Fruit fly (Drosophila melanogaster) whole organism, embryonic: ENCODE results near the gene CG5535.

Experiments
- CG10565 ChIP-seq: fragments of 200-800 bp; sonication (Bioruptor generic); optimal IDR thresholded peaks from 3 replicates; lab custom pipeline; 2016; ENCODE audit warnings: missing biosample characterization, mild to moderate bottlenecking, missing genetic modification characterization
- CG11398 ChIP-seq: fragments of 200-800 bp; sonication (Bioruptor generic); optimal IDR thresholded peaks from 2 replicates; lab custom pipeline; 2016; ENCODE audit warnings: missing biosample characterization, missing genetic modification characterization
- CG11696 ChIP-seq: fragments of 200-800 bp; sonication (Bioruptor generic); IDR thresholded peaks from 2 replicates; pipeline ENCODE4 v1.3.6; 2022; ENCODE audit warnings: missing biosample characterization, missing genetic modification characterization
- CG13123 ChIP-seq: fragments of 200-800 bp; sonication (Bioruptor generic); optimal IDR thresholded peaks from 2 replicates; lab custom pipeline; 2016; ENCODE audit warnings: missing biosample characterization, missing genetic modification characterization
- CG1602 ChIP-seq: fragments of 200-800 bp; sonication (Bioruptor generic); optimal IDR thresholded peaks from 3 replicates; lab custom pipeline; 2016; ENCODE audit warnings: missing biosample characterization, missing genetic modification characterization
- CG16779 ChIP-seq: fragments of 200-800 bp; sonication (Bioruptor generic); IDR thresholded peaks from 2 replicates; pipeline ENCODE4 v1.3.6; 2022; ENCODE audit warnings: missing biosample characterization, missing genetic modification characterization
- CG16815 ChIP-seq: fragments of 200-800 bp; sonication (Bioruptor generic); optimal IDR thresholded peaks from 3 replicates; lab custom pipeline; 2017; ENCODE audit warnings: missing biosample characterization, mild to moderate bottlenecking, missing genetic modification characterization
- CG17359 ChIP-seq: fragments of 200-800 bp; sonication (Bioruptor generic); optimal IDR thresholded peaks from 3 replicates; lab custom pipeline; 2018; ENCODE audit warnings: missing biosample characterization, mild to moderate bottlenecking, missing genetic modification characterization, moderate library complexity
- CG17802 ChIP-seq: fragments of 200-800 bp; sonication (Bioruptor generic); optimal IDR thresholded peaks from 2 replicates; lab custom pipeline; 2018; ENCODE audit warnings: missing biosample characterization, mild to moderate bottlenecking, missing genetic modification characterization, moderate library complexity
- CG1792 ChIP-seq: fragments of 200-800 bp; sonication (Bioruptor generic); optimal IDR thresholded peaks from 2 replicates; lab custom pipeline; 2016; ENCODE audit warnings: missing biosample characterization, missing genetic modification characterization
- CG2199 ChIP-seq: fragments of 200-800 bp; sonication (Bioruptor generic); IDR thresholded peaks from 3 replicates; pipeline ENCODE4 v1.3.6; 2022; ENCODE audit warnings: missing biosample characterization, missing genetic modification characterization
- CG4360 ChIP-seq: fragments of 200-800 bp; sonication (Bioruptor generic); IDR thresholded peaks from 2 replicates; pipeline ENCODE4 v1.3.6; 2022; ENCODE audit warnings: missing biosample characterization, missing genetic modification characterization
- CG4854 ChIP-seq: fragments of 200-800 bp; sonication (Bioruptor generic); optimal IDR thresholded peaks from 2 replicates; lab custom pipeline; 2016; ENCODE audit warnings: missing biosample characterization, missing genetic modification characterization, inconsistent platforms
- CG6254 ChIP-seq: fragments of 200-800 bp; sonication (Bioruptor generic); optimal IDR thresholded peaks from 3 replicates; lab custom pipeline; 2017; ENCODE audit warnings: mild to moderate bottlenecking, missing biosample characterization, missing genetic modification reagents, missing genetic modification characterization
- CG6272 ChIP-seq: fragments of 200-800 bp; sonication (Bioruptor generic); IDR thresholded peaks from 2 replicates; pipeline ENCODE4 v1.3.6; 2022; ENCODE audit warnings: missing biosample characterization, missing genetic modification characterization
- CG7745 ChIP-seq: fragments of 200-800 bp; sonication (Bioruptor generic); optimal IDR thresholded peaks from 2 replicates; lab custom pipeline; 2018; ENCODE audit warnings: missing biosample characterization, mild to moderate bottlenecking, missing genetic modification characterization, moderate library complexity
- CG7786 ChIP-seq: fragments of 200-800 bp; sonication (Bioruptor generic); optimal IDR thresholded peaks from 2 replicates; lab custom pipeline; 2016; ENCODE audit warnings: missing biosample characterization, missing genetic modification characterization
- CG9215 ChIP-seq: fragments of 200-800 bp; sonication (Bioruptor generic); IDR thresholded peaks from 2 replicates; pipeline ENCODE4 v1.3.6; 2022; ENCODE audit warnings: missing biosample characterization, missing genetic modification characterization
- CkIIα-i1 ChIP-seq: fragments of 200-800 bp; sonication (Bioruptor generic); IDR thresholded peaks from 2 replicates; pipeline ENCODE4 v1.3.6; 2022; ENCODE audit warnings: missing biosample characterization, missing genetic modification characterization
- CrebB ChIP-seq: fragments of 200-800 bp; sonication (Bioruptor generic); optimal IDR thresholded peaks from 3 replicates; lab custom pipeline; 2018; ENCODE audit warnings: missing biosample characterization, mild to moderate bottlenecking, missing genetic modification characterization
- Dad ChIP-seq: fragments of 200-800 bp; sonication (Bioruptor generic); optimal IDR thresholded peaks from 3 replicates; lab custom pipeline; 2016; ENCODE audit warnings: missing biosample characterization, missing genetic modification characterization
- Dbx ChIP-seq: fragments of 200-800 bp; sonication (Bioruptor generic); IDR thresholded peaks from 3 replicates; pipeline ENCODE4 v1.3.6; 2022; ENCODE audit warnings: missing biosample characterization, missing genetic modification characterization
- Doc2 ChIP-seq: fragments of 200-800 bp; sonication (Bioruptor generic); IDR thresholded peaks from 2 replicates; pipeline ENCODE4 v1.3.6; 2022; ENCODE audit warnings: missing biosample characterization, missing genetic modification characterization
- Drgx ChIP-seq: fragments of 200-800 bp; sonication (Bioruptor generic); IDR thresholded peaks from 2 replicates; pipeline ENCODE4 v1.3.6; 2022; ENCODE audit warnings: missing biosample characterization, missing genetic modification characterization
- Fer2 ChIP-seq: fragments of 200-800 bp; sonication (Bioruptor generic); optimal IDR thresholded peaks from 2 replicates; lab custom pipeline; 2018; ENCODE audit warnings: missing biosample characterization, mild to moderate bottlenecking, missing genetic modification characterization, moderate library complexity
- Hey ChIP-seq: fragments of 200-800 bp; sonication (Bioruptor generic); optimal IDR thresholded peaks from 3 replicates; lab custom pipeline; 2018; ENCODE audit warnings: missing biosample characterization, mild to moderate bottlenecking, missing genetic modification characterization
- Lim3 ChIP-seq: fragments of 200-800 bp; sonication (Bioruptor generic); IDR thresholded peaks from 2 replicates; pipeline ENCODE4 v1.3.6; 2022; ENCODE audit warnings: missing biosample characterization, missing genetic modification characterization
- MBD-R2 ChIP-seq: fragments of 200-800 bp; sonication (Bioruptor generic); IDR thresholded peaks from 2 replicates; pipeline ENCODE4 v1.3.6; 2022; ENCODE audit warnings: missing biosample characterization, missing genetic modification characterization
- Mad ChIP-seq: fragments of 200-800 bp; sonication (Bioruptor generic); optimal IDR thresholded peaks from 2 replicates; lab custom pipeline; 2016; ENCODE audit warnings: missing biosample characterization, missing genetic modification characterization
- Max ChIP-seq: fragments of 200-800 bp; sonication (Bioruptor generic); optimal IDR thresholded peaks from 2 replicates; lab custom pipeline; 2016; ENCODE audit warnings: missing biosample characterization, mild to moderate bottlenecking, missing genetic modification characterization
- Meics ChIP-seq: fragments of 200-800 bp; sonication (Bioruptor generic); optimal IDR thresholded peaks from 2 replicates; lab custom pipeline; 2017; ENCODE audit warnings: missing biosample characterization, mild to moderate bottlenecking, missing genetic modification characterization
- Oli ChIP-seq: fragments of 200-800 bp; sonication (Bioruptor generic); optimal IDR thresholded peaks from 2 replicates; lab custom pipeline; 2018; ENCODE audit warnings: missing biosample characterization, mild to moderate bottlenecking, missing genetic modification characterization, moderate library complexity
- Side ChIP-seq: fragments of 200-800 bp; sonication (Bioruptor generic); optimal IDR thresholded peaks from 2 replicates; lab custom pipeline; 2016; ENCODE audit warnings: missing biosample characterization, missing genetic modification characterization
- Six4 ChIP-seq: fragments of 200-800 bp; sonication (Bioruptor generic); optimal IDR thresholded peaks from 2 replicates; lab custom pipeline; 2016; ENCODE audit warnings: missing biosample characterization, missing genetic modification characterization
- Spps ChIP-seq: fragments of 200-800 bp; sonication (Bioruptor generic); optimal IDR thresholded peaks from 2 replicates; lab custom pipeline; 2018; ENCODE audit warnings: missing biosample characterization, mild to moderate bottlenecking, missing genetic modification characterization
- Vsx1 ChIP-seq: fragments of 200-800 bp; sonication (Bioruptor generic); optimal IDR thresholded peaks from 2 replicates; lab custom pipeline; 2017; ENCODE audit warnings: missing biosample characterization, mild to moderate bottlenecking, missing genetic modification characterization, missing genetic modification reagents
- btn ChIP-seq: fragments of 200-800 bp; sonication (Bioruptor generic); optimal IDR thresholded peaks from 2 replicates; lab custom pipeline; 2016; ENCODE audit warnings: missing biosample characterization, missing genetic modification characterization
- cato ChIP-seq: fragments of 200-800 bp; sonication (Bioruptor generic); optimal IDR thresholded peaks from 2 replicates; lab custom pipeline; 2016; ENCODE audit warnings: missing biosample characterization, missing genetic modification characterization, borderline replicate concordance
- cwo ChIP-seq: fragments of 200-800 bp; sonication (Bioruptor generic); optimal IDR thresholded peaks from 3 replicates; lab custom pipeline; 2017; ENCODE audit warnings: missing biosample characterization, missing genetic modification characterization, mild to moderate bottlenecking, moderate library complexity, missing genetic modification reagents
- disco-r ChIP-seq: fragments of 200-800 bp; sonication (Bioruptor generic); optimal IDR thresholded peaks from 2 replicates; lab custom pipeline; 2016; ENCODE audit warnings: missing biosample characterization, missing genetic modification characterization
- fru ChIP-seq: fragments of >200 bp; optimal IDR thresholded peaks from 2 replicates; lab custom pipeline; 2017
- gce ChIP-seq: fragments of 200-800 bp; sonication (Bioruptor generic); IDR thresholded peaks from 3 replicates; pipeline ENCODE4 v1.3.6; 2022; ENCODE audit warnings: missing biosample characterization, missing genetic modification characterization
- gcm2 ChIP-seq: fragments of 200-800 bp; sonication (Bioruptor generic); optimal IDR thresholded peaks from 2 replicates; lab custom pipeline; 2016; ENCODE audit warnings: missing biosample characterization, missing genetic modification characterization
- gt ChIP-seq: fragments of 200-800 bp; sonication (Bioruptor generic); IDR thresholded peaks from 2 replicates; pipeline ENCODE4 v1.3.6; 2022; ENCODE audit warnings: missing biosample characterization, missing genetic modification characterization
- hkb ChIP-seq, 2 experiments: fragments of 200-800 bp in 1 of 2; fragments of >200 bp in 1 of 2; sonication (Bioruptor generic) in 1 of 2; IDR thresholded peaks in 1 of 2; optimal IDR thresholded peaks in 1 of 2; 2 replicates each; pipeline versions ENCODE4 v1.3.6 to Lab custom; 2017 to 2022; ENCODE audit warnings: missing biosample characterization in 1 of 2, missing genetic modification characterization in 1 of 2
- klu ChIP-seq: fragments of 200-800 bp; sonication (Bioruptor generic); IDR thresholded peaks from 2 replicates; pipeline ENCODE4 v1.3.6; 2022; ENCODE audit warnings: missing biosample characterization, missing genetic modification characterization
- knrl ChIP-seq: fragments of 200-800 bp; sonication (Bioruptor generic); IDR thresholded peaks from 3 replicates; pipeline ENCODE4 v1.3.6; 2022; ENCODE audit warnings: missing biosample characterization, missing genetic modification characterization; ENCODE audit not compliant: partially characterized antibody
- pzg ChIP-seq: fragments of 200-800 bp; sonication (Bioruptor generic); optimal IDR thresholded peaks from 3 replicates; lab custom pipeline; 2018; ENCODE audit warnings: missing biosample characterization, mild to moderate bottlenecking, missing genetic modification characterization, moderate library complexity
- sisA ChIP-seq: fragments of 200-800 bp; sonication (Bioruptor generic); IDR thresholded peaks from 2 replicates; pipeline ENCODE4 v1.3.6; 2022; ENCODE audit warnings: missing biosample characterization, missing genetic modification characterization
- sr ChIP-seq: fragments of 200-800 bp; sonication (Bioruptor generic); IDR thresholded peaks from 3 replicates; pipeline ENCODE4 v1.3.6; 2022; ENCODE audit warnings: missing biosample characterization, missing genetic modification characterization
- tin ChIP-seq: fragments of 200-800 bp; sonication (Bioruptor generic); optimal IDR thresholded peaks from 3 replicates; lab custom pipeline; 2016; ENCODE audit warnings: missing biosample characterization, missing genetic modification characterization
- tx ChIP-seq: fragments of 200-800 bp; sonication (Bioruptor generic); optimal IDR thresholded peaks from 2 replicates; lab custom pipeline; 2016; ENCODE audit warnings: missing biosample characterization, missing genetic modification characterization
- wor ChIP-seq: fragments of 200-800 bp; sonication (Bioruptor generic); IDR thresholded peaks from 2 replicates; pipeline ENCODE4 v1.3.6; 2022; ENCODE audit warnings: missing biosample characterization, missing genetic modification characterization

CG5535 gene

dm6 chr3L:17895815-17896275, 39.3 kb upstream of the CG5535 start, which contains the start of gene Tsp74F (continued):
- no peak for TF ChIP-seq Oli (tag; lab: Kevin White, UChicago)
- no peak for TF ChIP-seq tx (GFP tag; lab: Kevin White, UChicago)
- TF ChIP-seq CG10565 (GFP tag; lab: Kevin White, UChicago) = no peak
- TF ChIP-seq Fer2 = no peak
- no peak for TF ChIP-seq sisA (GFP tag; lab: Robert Waterston, UW)
- TF ChIP-seq wor (GFP tag; lab: Robert Waterston, UW) = no peak
- TF ChIP-seq CG16779 = no peak
- TF ChIP-seq Vsx1 (GFP tag; lab: Kevin White, UChicago) = no peak
- TF ChIP-seq knrl (GFP tag; lab: Robert Waterston, UW) = no peak
- no peak for TF ChIP-seq sr (GFP tag; lab: Robert Waterston, UW)
- no peak for TF ChIP-seq CG9215 (GFP tag; lab: Robert Waterston, UW)
- TF ChIP-seq Hey (tag; lab: Kevin White, UChicago) = no peak
- no peak for TF ChIP-seq tin (GFP tag; lab: Kevin White, UChicago)
- TF ChIP-seq Spps (tag; lab: Kevin White, UChicago) = no peak
- TF ChIP-seq CG11398 (GFP tag; lab: Kevin White, UChicago) = no peak
- TF ChIP-seq CG11696 (GFP tag; lab: Robert Waterston, UW) = no peak
- TF ChIP-seq CkIIα-i1 (GFP tag; lab: Robert Waterston, UW) = no peak
- no peak for TF ChIP-seq Lim3
- TF ChIP-seq CG17802 (tag; lab: Kevin White, UChicago) = no peak
- no peak for TF ChIP-seq Max (GFP tag; lab: Kevin White, UChicago)
- no peak for TF ChIP-seq CG16815 (GFP tag; lab: Kevin White, UChicago)
- no peak for TF ChIP-seq Dad (GFP tag; lab: Kevin White, UChicago)
- TF ChIP-seq CG7786 (GFP tag; lab: Kevin White, UChicago) = no peak
- TF ChIP-seq CG1792 = no peak
- no peak for TF ChIP-seq gcm2
- TF ChIP-seq gt (GFP tag; lab: Robert Waterston, UW) = no peak
- TF ChIP-seq cato (GFP tag; lab: Kevin White, UChicago) = no peak
- 0 out of 2 replicates have a peak, but pooled peaks have one; percentile 24 for TF ChIP-seq Drgx (GFP tag; lab: Robert Waterston, UW)
- TF ChIP-seq Dbx (GFP tag; lab: Robert Waterston, UW) = no peak
- no peak for TF ChIP-seq cwo (GFP tag; lab: Kevin White, UChicago)
- no peak for TF ChIP-seq CG2199
- TF ChIP-seq disco-r (GFP tag; lab: Kevin White, UChicago) = no peak
- TF ChIP-seq CG13123 = no peak
- TF ChIP-seq MBD-R2 (GFP tag; lab: Robert Waterston, UW) = no peak
- TF ChIP-seq CG4854 (GFP tag; lab: Kevin White, UChicago) = no peak
- TF ChIP-seq CG6254 (GFP tag; lab: Kevin White, UChicago) = no peak
- no peak for TF ChIP-seq CG7745
- peak; percentile 70 for TF ChIP-seq CG4360 (GFP tag; lab: Robert Waterston, UW)
- no peak for TF ChIP-seq Six4 (GFP tag; lab: Kevin White, UChicago)
- TF ChIP-seq CG6272 = no peak
- TF ChIP-seq Meics (GFP tag; lab: Kevin White, UChicago) = no peak
- no peak for TF ChIP-seq Doc2 (GFP tag; lab: Robert Waterston, UW)
- TF ChIP-seq klu (GFP tag; lab: Robert Waterston, UW) = no peak
- no peak for TF ChIP-seq fru
- no peak for TF ChIP-seq hkb (optimal IDR thresholded peaks at IDR 0.05; lab: Kevin White, UChicago)
- TF ChIP-seq hkb (GFP tag; IDR thresholded peaks at IDR 0.05; lab: Robert Waterston, UW) = peak; percentile 44; the same call in 1 of the 2 replicates
- no peak for TF ChIP-seq btn
- TF ChIP-seq CG17359 = peak; percentile 14
- peak; percentile 27 for TF ChIP-seq CrebB (tag; lab: Kevin White, UChicago)
- no peak for TF ChIP-seq Mad (GFP tag; lab: Kevin White, UChicago)
- no peak for TF ChIP-seq pzg (GFP tag; lab: Kevin White, UChicago)
- TF ChIP-seq CG1602 (GFP tag; lab: Kevin White, UChicago) = no peak
- no peak for TF ChIP-seq gce (GFP tag; lab: Robert Waterston, UW)
- TF ChIP-seq Side (GFP tag; lab: Kevin White, UChicago) = no peak
